Worm (Caenorhabditis elegans) whole organism, young adult: ENCODE data around the gene W06D11.3.

ENCODE experiments used
- Y95B8A.8 ChIP-seq: fragments of 200-800 bp; sonication (Bioruptor generic); IDR thresholded peaks from 2 replicates; pipeline ENCODE4 v1.3.6; 2022; ENCODE audit warnings: missing genetic modification reagents, missing genetic modification characterization, missing compliant biosample characterization
- bed-1 ChIP-seq: fragments of 200-800 bp; sonication (Bioruptor generic); IDR thresholded peaks from 2 replicates; pipeline ENCODE4 v1.3.6; 2022; ENCODE audit warnings: missing genetic modification reagents, missing genetic modification characterization, missing compliant biosample characterization
- cebp-1 ChIP-seq, 2 experiments: fragments of 200-800 bp in 1 of 2; sonication (Bioruptor generic) in 1 of 2; sonication (generic microtip) in 1 of 2; IDR thresholded peaks in 1 of 2; optimal IDR thresholded peaks in 1 of 2; 2 replicates each; pipeline versions ENCODE4 v1.3.6 to Lab custom; 2017 to 2022; ENCODE audit warnings: missing compliant biosample characterization in 2 of 2, missing genetic modification characterization in 2 of 2, mild to moderate bottlenecking in 1 of 2, missing genetic modification reagents in 1 of 2, moderate library complexity in 1 of 2
- ceh-58 ChIP-seq: fragments of 200-800 bp; sonication (Bioruptor generic); IDR thresholded peaks from 2 replicates; pipeline ENCODE4 v1.3.6; 2022; ENCODE audit warnings: missing genetic modification characterization, missing compliant biosample characterization
- lin-40 ChIP-seq: sonication (generic microtip); optimal IDR thresholded peaks from 2 replicates; lab custom pipeline; 2016; ENCODE audit warnings: missing genetic modification characterization, mild to moderate bottlenecking, missing compliant biosample characterization, missing genotype, missing genetic modification reagents
- nfyb-1 ChIP-seq: fragments of 200-800 bp; sonication (Bioruptor generic); IDR thresholded peaks from 2 replicates; pipeline ENCODE4 v1.3.6; 2022; ENCODE audit warnings: missing genetic modification reagents, missing genetic modification characterization, missing compliant biosample characterization
- pha-4 ChIP-seq: fragments of 150-350 bp; sonication (generic microtip); optimal IDR thresholded peaks from 2 replicates; lab custom pipeline; 2014; ENCODE audit warnings: missing biosample characterization, missing genetic modification reagents, missing genetic modification characterization
- ztf-25 ChIP-seq: fragments of 200-800 bp; sonication (Bioruptor generic); IDR thresholded peaks from 2 replicates; pipeline ENCODE4 v1.3.6; 2022; ENCODE audit warnings: missing genetic modification reagents, missing genetic modification characterization, missing compliant biosample characterization

ce11 chrX:12280477-12280876, 18.0 kb upstream of the W06D11.3 start, which contains the start of gene C04B4.1:
- TF ChIP-seq ceh-58 = no peak
- no peak for TF ChIP-seq lin-40 (tag; lab: Kevin White, UChicago)
- TF ChIP-seq bed-1 (GFP tag; lab: Robert Waterston, UW) = no peak
- no peak for TF ChIP-seq cebp-1 (GFP tag; IDR thresholded peaks at IDR 0.05; lab: Robert Waterston, UW)
- TF ChIP-seq cebp-1 (tag; optimal IDR thresholded peaks at IDR 0.05; lab: Kevin White, UChicago) = no peak
- no peak for TF ChIP-seq ztf-25 (GFP tag; lab: Robert Waterston, UW)
- no peak for TF ChIP-seq Y95B8A.8 (GFP tag; lab: Robert Waterston, UW)
- TF ChIP-seq pha-4 = no peak
- no peak for TF ChIP-seq nfyb-1 (GFP tag; lab: Robert Waterston, UW)
